Worm (Caenorhabditis elegans) whole organism, L2 larva: ENCODE data around the gene fbxa-71.

Experiments used
- C34F6.9 ChIP-seq: fragments of 150-350 bp; optimal IDR thresholded peaks from 2 replicates; lab custom pipeline; 2014; ENCODE audit warnings: missing biosample characterization, missing genetic modification characterization
- F13H6.1 ChIP-seq: sonication (generic microtip); optimal IDR thresholded peaks from 2 replicates; lab custom pipeline; 2016; ENCODE audit warnings: missing genetic modification characterization, missing compliant biosample characterization
- R02D3.7 ChIP-seq: fragments of 150-350 bp; optimal IDR thresholded peaks from 2 replicates; lab custom pipeline; 2014; ENCODE audit warnings: missing biosample characterization, missing genetic modification characterization
- Y55F3AM.14 ChIP-seq: fragments of 200-800 bp; sonication (Bioruptor generic); optimal IDR thresholded peaks from 2 replicates; lab custom pipeline; 2018; ENCODE audit warnings: mild to moderate bottlenecking, missing genetic modification characterization, missing compliant biosample characterization
- ZK546.5 ChIP-seq: sonication (generic microtip); optimal IDR thresholded peaks from 2 replicates; lab custom pipeline; 2017; ENCODE audit warnings: missing biosample characterization, missing genetic modification characterization
- alr-1 ChIP-seq: fragments of 150-350 bp; optimal IDR thresholded peaks from 2 replicates; lab custom pipeline; 2014; ENCODE audit warnings: missing biosample characterization, missing genetic modification characterization
- blmp-1 ChIP-seq: sonication (generic microtip); optimal IDR thresholded peaks from 2 replicates; lab custom pipeline; 2017; ENCODE audit warnings: missing genetic modification characterization, mild to moderate bottlenecking, missing compliant biosample characterization, antibody characterized with exemption, moderate library complexity; ENCODE audit not compliant: insufficient read depth
- ceh-16 ChIP-seq: fragments of 150-350 bp; optimal IDR thresholded peaks from 2 replicates; lab custom pipeline; 2014; ENCODE audit warnings: missing biosample characterization, missing genetic modification characterization
- crh-2 ChIP-seq: sonication (generic microtip); optimal IDR thresholded peaks from 2 replicates; lab custom pipeline; 2017; ENCODE audit warnings: missing biosample characterization, missing genetic modification characterization
- dmd-4 ChIP-seq: sonication (generic microtip); optimal IDR thresholded peaks from 2 replicates; lab custom pipeline; 2017; ENCODE audit warnings: missing biosample characterization, missing genetic modification characterization
- egl-27 ChIP-seq: sonication (generic microtip); optimal IDR thresholded peaks from 3 replicates; lab custom pipeline; 2017; ENCODE audit warnings: missing biosample characterization, missing genetic modification reagents, missing genetic modification characterization
- elt-1 ChIP-seq: fragments of 150-350 bp; optimal IDR thresholded peaks from 2 replicates; lab custom pipeline; 2014; ENCODE audit warnings: missing biosample characterization, missing genetic modification characterization
- elt-3 ChIP-seq: sonication (generic microtip); optimal IDR thresholded peaks from 2 replicates; lab custom pipeline; 2017; ENCODE audit warnings: missing biosample characterization, missing genetic modification characterization
- fos-1 ChIP-seq: fragments of 150-350 bp; optimal IDR thresholded peaks from 2 replicates; lab custom pipeline; 2014; ENCODE audit warnings: missing biosample characterization, missing genetic modification characterization
- gmeb-1 ChIP-seq: fragments of 150-350 bp; optimal IDR thresholded peaks from 2 replicates; lab custom pipeline; 2014; ENCODE audit warnings: missing biosample characterization, missing genetic modification characterization
- lin-11 ChIP-seq: fragments of 150-350 bp; sonication (generic microtip); optimal IDR thresholded peaks from 2 replicates; lab custom pipeline; 2014; ENCODE audit warnings: missing biosample characterization, missing genetic modification characterization, inconsistent platforms, mixed read lengths
- lin-13 ChIP-seq: fragments of 150-350 bp; optimal IDR thresholded peaks from 2 replicates; lab custom pipeline; 2014; ENCODE audit warnings: missing biosample characterization, missing genetic modification reagents, missing genetic modification characterization
- lin-39 ChIP-seq: fragments of 150-350 bp; optimal IDR thresholded peaks from 2 replicates; lab custom pipeline; 2014; ENCODE audit warnings: missing biosample characterization, missing genetic modification reagents, missing genetic modification characterization
- mbf-1 ChIP-seq: sonication (generic microtip); optimal IDR thresholded peaks from 2 replicates; lab custom pipeline; 2017; ENCODE audit warnings: missing biosample characterization, missing genetic modification characterization
- mdl-1 ChIP-seq, 2 experiments: fragments of 150-350 bp in 1 of 2; sonication (generic microtip) in 1 of 2; optimal IDR thresholded peaks; 2 replicates each; lab custom pipeline; 2017; ENCODE audit warnings: missing biosample characterization in 2 of 2, missing genetic modification characterization in 2 of 2
- nhr-10 ChIP-seq: sonication (generic microtip); optimal IDR thresholded peaks from 2 replicates; lab custom pipeline; 2017; ENCODE audit warnings: missing biosample characterization, missing genetic modification characterization
- nhr-11 ChIP-seq: fragments of 150-350 bp; optimal IDR thresholded peaks from 2 replicates; lab custom pipeline; 2014; ENCODE audit warnings: missing biosample characterization, missing genetic modification characterization
- nhr-12 ChIP-seq: fragments of 150-350 bp; optimal IDR thresholded peaks from 2 replicates; lab custom pipeline; 2014; ENCODE audit warnings: missing biosample characterization, missing genetic modification characterization
- nhr-129 ChIP-seq: fragments of 150-350 bp; optimal IDR thresholded peaks from 2 replicates; lab custom pipeline; 2014; ENCODE audit warnings: missing biosample characterization, missing genetic modification characterization
- nhr-21 ChIP-seq: fragments of 150-350 bp; optimal IDR thresholded peaks from 2 replicates; lab custom pipeline; 2014; ENCODE audit warnings: missing biosample characterization, missing genetic modification characterization
- nhr-23 ChIP-seq: fragments of 150-350 bp; optimal IDR thresholded peaks from 2 replicates; lab custom pipeline; 2014; ENCODE audit warnings: missing biosample characterization, missing genetic modification reagents, missing genetic modification characterization
- nhr-237 ChIP-seq: fragments of 150-350 bp; optimal IDR thresholded peaks from 2 replicates; lab custom pipeline; 2014; ENCODE audit warnings: missing biosample characterization, missing genetic modification characterization
- nhr-25 ChIP-seq: fragments of 150-350 bp; sonication (generic microtip); optimal IDR thresholded peaks from 3 replicates; lab custom pipeline; 2014; ENCODE audit warnings: missing biosample characterization, missing genetic modification characterization
- nhr-6 ChIP-seq: fragments of 150-350 bp; optimal IDR thresholded peaks from 2 replicates; lab custom pipeline; 2014; ENCODE audit warnings: missing biosample characterization, missing genetic modification characterization
- nhr-77 ChIP-seq: fragments of 150-350 bp; optimal IDR thresholded peaks from 2 replicates; lab custom pipeline; 2014; ENCODE audit warnings: missing biosample characterization, missing genetic modification characterization
- peb-1 ChIP-seq: fragments of 150-350 bp; optimal IDR thresholded peaks from 2 replicates; lab custom pipeline; 2014; ENCODE audit warnings: missing biosample characterization, missing genetic modification characterization
- skn-1 ChIP-seq: sonication (generic microtip); optimal IDR thresholded peaks from 2 replicates; lab custom pipeline; 2017; ENCODE audit warnings: missing biosample characterization, missing genetic modification characterization
- sma-3 ChIP-seq: sonication (generic microtip); optimal IDR thresholded peaks from 2 replicates; lab custom pipeline; 2016; ENCODE audit warnings: missing genetic modification reagents, missing genetic modification characterization, missing compliant biosample characterization
- sma-9 ChIP-seq, 2 experiments: fragments of 150-350 bp in 1 of 2; sonication (generic microtip) in 1 of 2; optimal IDR thresholded peaks; 2 replicates each; lab custom pipeline; 2014 to 2016; ENCODE audit warnings: missing genetic modification characterization in 2 of 2, mild to moderate bottlenecking in 1 of 2, missing biosample characterization in 1 of 2, missing compliant biosample characterization in 1 of 2, missing genetic modification reagents in 1 of 2, moderate library complexity in 1 of 2
- snpc-4 ChIP-seq: fragments of 150-350 bp; optimal IDR thresholded peaks from 2 replicates; lab custom pipeline; 2014; ENCODE audit warnings: missing biosample characterization, missing genetic modification characterization
- unc-39 ChIP-seq: fragments of 150-350 bp; optimal IDR thresholded peaks from 2 replicates; lab custom pipeline; 2014; ENCODE audit warnings: missing biosample characterization, missing genetic modification characterization
- zag-1 ChIP-seq: fragments of 150-350 bp; optimal IDR thresholded peaks from 2 replicates; lab custom pipeline; 2014; ENCODE audit warnings: missing biosample characterization, missing genetic modification characterization

fbxa-71 gene

ce11 chrIII:2272075-2272474 is 16.5 kb downstream of the fbxa-71 start, which contains the start of gene fbxa-48:
Gene fbxa-48 (minus strand): TSS chrIII:2272175.
- TF ChIP-seq sma-3 (GFP tag; lab: Kevin White, UChicago) = no peak
- no peak for TF ChIP-seq mbf-1
- TF ChIP-seq fos-1 (tag; lab: Kevin White, UChicago) = peak; percentile 48
- TF ChIP-seq, all 48 proteins: peak for 1

ce11 chrIII:2272732-2273131 is 17.1 kb downstream of the fbxa-71 start, which contains the start of gene fbxa-39:
Gene fbxa-39 (plus strand): TSS chrIII:2273032.
- TF ChIP-seq snpc-4 (tag; lab: Kevin White, UChicago) (no peak), peb-1 (no peak), zag-1 (tag; lab: Kevin White, UChicago) (no peak), nhr-237 (tag; lab: Kevin White, UChicago) (no peak), F13H6.1 (no peak), ceh-16 (tag; lab: Kevin White, UChicago) (no peak), skn-1 (tag; lab: Kevin White, UChicago) (no peak), nhr-25 (tag; lab: Kevin White, UChicago) (no peak), nhr-77 (tag; lab: Kevin White, UChicago) (no peak), alr-1 (tag; lab: Kevin White, UChicago) (no peak), nhr-129 (tag; lab: Kevin White, UChicago) (no peak), nhr-6 (tag; lab: Kevin White, UChicago) (no peak), lin-13 (GFP tag; lab: Kevin White, UChicago) (no peak), blmp-1 (tag; lab: Kevin White, UChicago) (no peak)

ce11 chrIII:2276842-2277241 is 21.2 kb downstream of the fbxa-71 start, which contains the start of gene Y54F10BM.21:
Gene Y54F10BM.21 (plus strand): TSS chrIII:2277142.
- TF ChIP-seq dmd-4 (tag; lab: Kevin White, UChicago) (no peak), gmeb-1 (tag; lab: Kevin White, UChicago) (no peak), ceh-16 (tag; lab: Kevin White, UChicago) (no peak), nhr-21 (no peak), mdl-1 (tag; optimal IDR thresholded peaks at IDR 0.05; lab: Kevin White, UChicago) (no peak), ZK546.5 (tag; lab: Kevin White, UChicago) (no peak), Y55F3AM.14 (no peak), mbf-1 (no peak), sma-3 (GFP tag; lab: Kevin White, UChicago) (no peak), nhr-12 (tag; lab: Kevin White, UChicago) (no peak), peb-1 (no peak), nhr-11 (tag; lab: Kevin White, UChicago) (no peak), lin-11 (tag; lab: Kevin White, UChicago) (no peak), snpc-4 (tag; lab: Kevin White, UChicago) (no peak), elt-3 (tag; lab: Kevin White, UChicago) (no peak)

- no peak for TF ChIP-seq sma-9 (GFP tag; optimal IDR thresholded peaks at IDR 0.05; lab: Kevin White, UChicago)
- TF ChIP-seq sma-9 (tag; optimal IDR thresholded peaks at IDR 0.05; lab: Kevin White, UChicago) = no peak
- TF ChIP-seq unc-39 (tag; lab: Kevin White, UChicago) = no peak
- no peak for TF ChIP-seq R02D3.7 (tag; lab: Kevin White, UChicago)
- no peak for TF ChIP-seq lin-39 (tag; lab: Kevin White, UChicago)
- TF ChIP-seq egl-27 (tag; lab: Kevin White, UChicago) = no peak
- no peak for TF ChIP-seq mdl-1 (tag; optimal IDR thresholded peaks at IDR 0.05; lab: Kevin White, UChicago)
- TF ChIP-seq ceh-16 (tag; lab: Kevin White, UChicago) = no peak
- no peak for TF ChIP-seq nhr-23 (tag; lab: Kevin White, UChicago)
- TF ChIP-seq C34F6.9 (tag; lab: Kevin White, UChicago) = no peak
- TF ChIP-seq nhr-6 (tag; lab: Kevin White, UChicago) = no peak
- no peak for TF ChIP-seq crh-2
- TF ChIP-seq elt-1 (tag; lab: Kevin White, UChicago) = no peak
- no peak for TF ChIP-seq F13H6.1
- no peak for TF ChIP-seq nhr-12 (tag; lab: Kevin White, UChicago)
- TF ChIP-seq nhr-10 (tag; lab: Kevin White, UChicago) = no peak
- no peak for TF ChIP-seq alr-1 (tag; lab: Kevin White, UChicago)
Observed at ce11 chrIII:2279457-2279856, 23.8 kb downstream of the fbxa-71 start, which contains the start of gene Y54F10BM.23. Gene Y54F10BM.23 (minus strand): TSS chrIII:2279557.
